Worm (Caenorhabditis elegans) whole organism, dauer: Measurements from ENCODE around the gene C05C10.5.

Experiments
- unc-62 ChIP-seq: sonication (generic microtip); optimal IDR thresholded peaks from 2 replicates; lab custom pipeline; 2017; ENCODE audit warnings: missing biosample characterization, missing genetic modification reagents, missing genetic modification characterization

The C05C10.5 gene

ce11 chrII:9931476-9931875, 7.4 kb upstream of the C05C10.5 start, which contains the start of gene pho-11:
TSS of gene pho-11 (plus strand) at chrII:9931849.
- no peak for TF ChIP-seq unc-62

- no peak for TF ChIP-seq unc-62
These were observed 4.9 kb upstream of the C05C10.5 start for ce11 chrII:9933947-9934383.

- no peak for TF ChIP-seq unc-62
These were observed 4.3 kb upstream of the C05C10.5 start for ce11 chrII:9934570-9934969.

DNA sequence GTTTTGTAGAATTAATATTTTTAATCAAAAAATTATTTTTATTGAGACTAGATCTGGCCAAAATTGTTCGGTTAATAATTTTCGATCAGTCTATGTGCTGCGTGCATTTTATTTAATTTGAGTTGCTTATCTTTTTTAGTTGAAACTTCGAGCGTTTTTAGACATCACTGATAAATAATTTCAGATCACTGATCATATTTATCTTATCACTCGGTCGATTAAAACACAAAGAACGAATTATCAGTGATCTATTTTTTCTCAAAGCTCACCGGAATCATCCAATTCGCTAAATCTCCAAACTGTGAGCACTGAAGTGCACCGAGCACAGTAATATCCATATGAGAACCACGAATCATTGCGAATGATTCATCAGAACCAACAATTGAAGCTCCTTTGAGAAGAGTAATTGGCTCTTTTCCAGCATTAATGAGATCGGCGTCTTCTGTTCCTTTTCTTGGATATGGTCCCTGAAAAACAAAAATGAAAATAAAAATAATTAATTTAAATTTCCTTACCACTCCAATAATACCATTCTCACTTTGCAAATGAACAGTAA, 3.7 kb upstream of the C05C10.5 start:
- TF ChIP-seq unc-62 = no peak

ce11 chrII:9935664-9936063, 3.2 kb upstream of the C05C10.5 start:
- TF ChIP-seq unc-62 = no peak

DNA sequence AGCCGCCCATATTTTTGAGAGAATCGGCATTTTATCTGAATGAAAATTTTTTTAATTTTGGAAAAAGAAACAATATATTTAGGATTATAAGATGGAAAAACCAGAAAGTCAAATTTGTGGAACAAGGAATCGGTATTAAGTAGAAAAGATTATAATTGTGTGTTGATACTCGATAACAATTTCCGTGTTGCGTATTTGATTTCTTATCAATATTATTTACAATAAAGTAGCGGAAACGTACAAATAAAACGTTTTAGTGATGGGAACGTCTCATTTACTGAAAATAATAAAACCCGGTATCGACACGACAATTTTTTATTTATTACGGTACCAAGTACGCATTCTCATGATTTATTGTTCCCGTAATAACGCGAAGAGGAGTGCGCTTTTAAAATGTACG, 2.0 kb upstream of the C05C10.5 start, which contains the start of gene C05C10.3:
TSS of gene C05C10.3 (minus strand) at position 35 of the 400 bp plus-strand sequence.
- no peak for TF ChIP-seq unc-62

- TF ChIP-seq unc-62 = no peak
These were observed 1.2 kb upstream of the C05C10.5 start for ce11 chrII:9937611-9938010.

ce11 chrII:9940430-9940829, 1.6 kb downstream of the C05C10.5 start, which contains the start of gene ufd-3:
TSS of gene ufd-3 (plus strand) at chrII:9940753.
- TF ChIP-seq unc-62 = no peak

- no peak for TF ChIP-seq unc-62
These were observed 4.4 kb downstream of the C05C10.5 start for ce11 chrII:9943246-9943645.

- no peak for TF ChIP-seq unc-62
These were observed 5.0 kb downstream of the C05C10.5 start, which contains the start of gene flad-1 for ce11 chrII:9943837-9944236. TSS of gene flad-1 (plus strand) at chrII:9944137.

ce11 chrII:9948662-9949061, 9.8 kb downstream of the C05C10.5 start:
- no peak for TF ChIP-seq unc-62

- no peak for TF ChIP-seq unc-62
These were observed 13.0 kb downstream of the C05C10.5 start for ce11 chrII:9951846-9952245.

DNA sequence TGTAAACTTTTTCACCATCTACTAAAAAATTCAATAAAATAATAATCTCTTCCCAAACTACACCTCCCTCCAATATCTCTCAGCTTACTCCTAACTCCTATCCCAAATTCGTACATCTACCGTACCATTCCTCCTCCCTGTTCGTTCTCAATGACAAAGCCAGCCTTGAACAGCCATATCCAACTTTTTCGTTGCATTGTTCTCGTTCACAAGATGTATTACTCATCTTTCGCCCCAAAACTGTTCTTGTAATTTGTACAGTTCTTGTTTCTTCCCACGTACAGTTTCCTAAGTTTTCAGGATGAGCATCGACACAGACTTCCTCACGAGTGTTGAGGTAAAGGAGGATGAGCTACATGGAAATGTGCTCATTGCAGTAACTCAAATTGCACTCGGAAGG, 16.0 kb downstream of the C05C10.5 start, which contains the start of gene egl-43:
TSS of gene egl-43 (plus strand) at position 301 of the 400 bp plus-strand sequence.
- no peak for TF ChIP-seq unc-62

DNA sequence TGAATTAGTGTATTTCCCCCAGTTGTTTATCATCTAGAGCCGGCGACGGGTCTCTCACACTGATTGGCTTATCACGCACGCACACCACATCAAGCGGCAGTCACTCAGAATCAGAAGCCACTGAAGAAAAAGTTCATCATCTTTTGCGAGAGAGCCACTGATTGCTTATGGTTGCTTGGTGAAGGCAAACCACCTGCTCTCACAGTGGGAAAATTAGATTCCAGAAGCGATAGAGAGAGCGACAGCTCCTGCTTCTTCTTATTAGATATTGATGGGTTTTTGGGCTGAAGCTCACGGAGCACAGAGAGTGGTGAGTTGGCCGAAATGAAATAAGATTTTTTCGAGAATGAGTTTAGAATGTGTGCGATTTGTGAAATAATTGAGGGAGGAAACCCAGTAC, 17.3 kb downstream of the C05C10.5 start:
- no peak for TF ChIP-seq unc-62

ce11 chrII:9960127-9960526, 21.3 kb downstream of the C05C10.5 start:
- no peak for TF ChIP-seq unc-62

- no peak for TF ChIP-seq unc-62
These were observed 25.0 kb downstream of the C05C10.5 start for ce11 chrII:9963808-9964207.

- TF ChIP-seq unc-62 = no peak
These were observed 26.5 kb downstream of the C05C10.5 start for ce11 chrII:9965325-9965724.

DNA sequence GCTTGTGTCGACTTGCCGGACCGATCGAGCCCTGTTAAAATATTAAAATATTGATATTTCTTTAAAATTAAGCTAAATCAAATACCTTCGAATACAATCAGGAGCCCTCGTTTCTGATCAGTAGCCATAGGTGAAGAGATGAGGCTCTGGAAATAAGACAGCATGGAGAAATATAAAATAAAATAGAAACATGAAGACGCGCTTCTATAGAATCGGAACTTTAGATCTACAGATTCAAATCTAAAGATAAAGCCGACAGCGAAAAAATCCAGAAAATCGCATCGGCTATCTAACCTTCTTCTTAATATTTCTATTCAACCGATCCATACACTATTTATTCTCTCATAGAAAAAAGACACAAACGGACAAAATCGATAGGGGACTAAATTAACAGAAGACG, 28.1 kb downstream of the C05C10.5 start, which contains the start of gene dtmk-1:
TSS of gene dtmk-1 (minus strand) at position 146 of the 400 bp plus-strand sequence.
- no peak for TF ChIP-seq unc-62
